Worm (Caenorhabditis elegans) whole organism, L1 larva: ENCODE measurements around the gene srh-231.

Experiments
- egl-13 ChIP-seq: sonication (generic microtip); optimal IDR thresholded peaks from 2 replicates; lab custom pipeline; 2016; ENCODE audit warnings: missing genotype, missing genetic modification reagents, missing genetic modification characterization, missing compliant biosample characterization
- egl-27 ChIP-seq, 2 experiments: fragments of 150-350 bp in 1 of 2; sonication (generic microtip); optimal IDR thresholded peaks; 3 replicates each; lab custom pipeline; 2017 to 2018; ENCODE audit warnings: missing biosample characterization in 2 of 2, missing genetic modification characterization in 2 of 2, missing genetic modification reagents in 2 of 2
- fkh-8 ChIP-seq: sonication (generic microtip); optimal IDR thresholded peaks from 2 replicates; lab custom pipeline; 2016; ENCODE audit warnings: mild to moderate bottlenecking, missing genetic modification characterization, missing compliant biosample characterization
- lin-39 ChIP-seq: fragments of 150-350 bp; optimal IDR thresholded peaks from 2 replicates; lab custom pipeline; 2014; ENCODE audit warnings: missing biosample characterization, missing genetic modification reagents, missing genetic modification characterization
- lir-3 ChIP-seq: sonication (generic microtip); optimal IDR thresholded peaks from 2 replicates; lab custom pipeline; 2016; ENCODE audit warnings: mild to moderate bottlenecking, missing genetic modification characterization, moderate library complexity, missing compliant biosample characterization; ENCODE audit not compliant: poor library complexity
- nhr-237 ChIP-seq: fragments of 150-350 bp; optimal IDR thresholded peaks from 2 replicates; lab custom pipeline; 2014; ENCODE audit warnings: missing biosample characterization, missing genetic modification characterization
- nhr-28 ChIP-seq: fragments of 150-350 bp; optimal IDR thresholded peaks from 2 replicates; lab custom pipeline; 2014; ENCODE audit warnings: missing biosample characterization, missing genetic modification characterization
- pqm-1 ChIP-seq: sonication (generic microtip); optimal IDR thresholded peaks from 3 replicates; lab custom pipeline; 2017; ENCODE audit warnings: missing biosample characterization, missing genetic modification characterization
- sptf-1 ChIP-seq: fragments of 150-350 bp; optimal IDR thresholded peaks from 2 replicates; lab custom pipeline; 2014; ENCODE audit warnings: missing biosample characterization, missing genetic modification characterization
- unc-62 ChIP-seq: fragments of 150-350 bp; optimal IDR thresholded peaks from 2 replicates; lab custom pipeline; 2014; ENCODE audit warnings: missing biosample characterization, missing genetic modification reagents, missing genetic modification characterization
- zag-1 ChIP-seq: fragments of 150-350 bp; optimal IDR thresholded peaks from 2 replicates; lab custom pipeline; 2014; ENCODE audit warnings: missing biosample characterization, missing genetic modification characterization

DNA sequence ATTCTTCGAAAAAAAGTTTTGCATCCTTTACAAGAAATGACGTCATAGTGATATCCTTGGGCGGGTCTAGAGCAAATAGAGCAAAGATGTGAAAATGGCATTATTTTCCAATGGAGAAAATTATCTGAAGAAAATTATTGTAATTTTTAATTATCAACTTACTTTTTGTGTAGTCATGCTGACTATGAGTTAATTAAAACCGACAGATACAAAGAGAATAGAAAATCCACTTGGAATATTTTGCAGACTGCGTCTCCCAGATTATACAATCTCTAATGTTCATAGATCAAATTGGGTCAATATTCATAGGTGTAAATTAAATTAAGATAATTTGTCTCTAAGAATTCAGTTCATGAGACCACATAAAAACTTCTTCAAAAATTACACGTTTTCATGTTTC lies 2.5 kb downstream of the srh-231 start, which contains the start of gene nhr-149:
- TF ChIP-seq fkh-8 (tag; lab: Kevin White, UChicago): no peak
- no peak for TF ChIP-seq nhr-237 (tag; lab: Kevin White, UChicago)
- no peak for TF ChIP-seq lir-3 (tag; lab: Kevin White, UChicago)
- TF ChIP-seq pqm-1: no peak
- TF ChIP-seq egl-27 (tag; optimal IDR thresholded peaks at IDR 0.05; lab: Kevin White, UChicago): no peak
- TF ChIP-seq lin-39 (tag; lab: Kevin White, UChicago): no peak
- no peak for TF ChIP-seq unc-62 (GFP tag; lab: Kevin White, UChicago)
- no peak for TF ChIP-seq egl-13
- TF ChIP-seq nhr-28 (tag; lab: Kevin White, UChicago): no peak
- TF ChIP-seq zag-1 (tag; lab: Kevin White, UChicago): no peak
- no peak for TF ChIP-seq sptf-1 (tag; lab: Kevin White, UChicago)
